Worm (Caenorhabditis elegans) whole organism, L1 larva: ENCODE measurements around the gene prk-2.
A peak's percentile ranks its signal among the peaks of the same experiment; 100 is the strongest.

ENCODE experiments used
- C16A3.4 ChIP-seq: fragments of 150-350 bp; optimal IDR thresholded peaks from 2 replicates; lab custom pipeline; 2014; ENCODE audit warnings: missing biosample characterization, missing genetic modification characterization
- F16B12.6 ChIP-seq: fragments of 150-350 bp; optimal IDR thresholded peaks from 2 replicates; lab custom pipeline; 2014; ENCODE audit warnings: missing biosample characterization, missing genetic modification characterization
- aha-1 ChIP-seq: fragments of 150-350 bp; optimal IDR thresholded peaks from 2 replicates; lab custom pipeline; 2014; ENCODE audit warnings: missing biosample characterization, missing genetic modification characterization
- aly-2 ChIP-seq: fragments of 150-350 bp; optimal IDR thresholded peaks from 2 replicates; lab custom pipeline; 2014; ENCODE audit warnings: missing biosample characterization, missing genetic modification characterization
- ama-1 ChIP-seq: fragments of 150-350 bp; optimal IDR thresholded peaks from 2 replicates; lab custom pipeline; 2014
- ceh-63 ChIP-seq: fragments of 200-800 bp; sonication (Bioruptor generic); optimal IDR thresholded peaks from 2 replicates; lab custom pipeline; 2018; ENCODE audit warnings: mild to moderate bottlenecking, missing genetic modification characterization, missing compliant biosample characterization
- ceh-8 ChIP-seq: fragments of 200-800 bp; sonication (Bioruptor generic); optimal IDR thresholded peaks from 2 replicates; lab custom pipeline; 2018; ENCODE audit warnings: mild to moderate bottlenecking, missing genetic modification characterization, moderate library complexity, missing compliant biosample characterization
- ceh-82 ChIP-seq, 3 experiments: fragments of 150-350 bp in 1 of 3; sonication (generic microtip) in 2 of 3; optimal IDR thresholded peaks; 2 replicates each; lab custom pipeline; 2014 to 2017; ENCODE audit warnings: missing biosample characterization in 3 of 3, missing genetic modification characterization in 3 of 3
- ceh-90 ChIP-seq: sonication (generic microtip); optimal IDR thresholded peaks from 2 replicates; lab custom pipeline; 2016; ENCODE audit warnings: missing genetic modification characterization, missing compliant biosample characterization
- dpl-1 ChIP-seq, 3 experiments: fragments of 150-350 bp in 2 of 3; sonication (generic microtip) in 1 of 3; optimal IDR thresholded peaks; 2 replicates each; lab custom pipeline; 2014 to 2017; ENCODE audit warnings: missing biosample characterization in 3 of 3, missing genetic modification characterization in 3 of 3, missing genetic modification reagents in 3 of 3
- efl-1 ChIP-seq, 4 experiments: fragments of 150-350 bp; optimal IDR thresholded peaks in 3 of 4; peaks in 1 of 4; 1 replicate in 1 of 4; 2 replicates in 3 of 4; lab custom pipeline; 2014; ENCODE audit warnings: missing biosample characterization in 2 of 4, missing genetic modification characterization in 2 of 4, missing genetic modification reagents in 2 of 4
- egl-13 ChIP-seq: sonication (generic microtip); optimal IDR thresholded peaks from 2 replicates; lab custom pipeline; 2016; ENCODE audit warnings: missing genotype, missing genetic modification reagents, missing genetic modification characterization, missing compliant biosample characterization
- fkh-4 ChIP-seq: sonication (generic microtip); optimal IDR thresholded peaks from 2 replicates; lab custom pipeline; 2016; ENCODE audit warnings: missing compliant biosample characterization, missing genetic modification characterization, borderline replicate concordance
- fkh-8 ChIP-seq: sonication (generic microtip); optimal IDR thresholded peaks from 2 replicates; lab custom pipeline; 2016; ENCODE audit warnings: mild to moderate bottlenecking, missing genetic modification characterization, missing compliant biosample characterization
- fos-1 ChIP-seq: fragments of 150-350 bp; optimal IDR thresholded peaks from 2 replicates; lab custom pipeline; 2014; ENCODE audit warnings: missing biosample characterization, missing genetic modification characterization
- grh-1 ChIP-seq: fragments of 200-800 bp; sonication (Bioruptor generic); IDR thresholded peaks from 2 replicates; pipeline ENCODE4 v1.3.6; 2022; ENCODE audit warnings: missing genetic modification reagents, missing genetic modification characterization, missing compliant biosample characterization
- hlh-17 ChIP-seq: fragments of 200-800 bp; sonication (Bioruptor generic); optimal IDR thresholded peaks from 2 replicates; lab custom pipeline; 2018; ENCODE audit warnings: missing genetic modification characterization, mild to moderate bottlenecking, missing compliant biosample characterization, moderate library complexity, borderline replicate concordance
- hpl-2 ChIP-seq: fragments of 150-350 bp; optimal IDR thresholded peaks from 2 replicates; lab custom pipeline; 2014; ENCODE audit warnings: missing biosample characterization, missing genetic modification reagents, missing genetic modification characterization
- irx-1 ChIP-seq: sonication (generic microtip); optimal IDR thresholded peaks from 2 replicates; lab custom pipeline; 2016; ENCODE audit warnings: missing genetic modification characterization, missing compliant biosample characterization
- isw-1 ChIP-seq: fragments of 200-800 bp; sonication (Bioruptor generic); IDR thresholded peaks from 2 replicates; pipeline ENCODE4 v1.3.6; 2022; ENCODE audit warnings: missing genetic modification characterization, missing compliant biosample characterization
- jun-1 ChIP-seq: fragments of 150-350 bp; optimal IDR thresholded peaks from 2 replicates; lab custom pipeline; 2014; ENCODE audit warnings: missing biosample characterization, missing genetic modification reagents, missing genetic modification characterization
- lin-35 ChIP-seq, 2 experiments: fragments of 150-350 bp; optimal IDR thresholded peaks; 2 replicates each; lab custom pipeline; 2014; ENCODE audit warnings: missing biosample characterization in 2 of 2, missing genetic modification characterization in 2 of 2, missing genetic modification reagents in 2 of 2
- lsy-2 ChIP-seq, 2 experiments: fragments of 150-350 bp; optimal IDR thresholded peaks; 2 replicates each; lab custom pipeline; 2014; ENCODE audit warnings: missing biosample characterization in 2 of 2, missing genetic modification characterization in 2 of 2
- nhr-11 ChIP-seq: fragments of 150-350 bp; optimal IDR thresholded peaks from 2 replicates; lab custom pipeline; 2014; ENCODE audit warnings: missing biosample characterization, missing genetic modification characterization
- nhr-12 ChIP-seq: sonication (generic microtip); optimal IDR thresholded peaks from 2 replicates; lab custom pipeline; 2017; ENCODE audit warnings: missing biosample characterization, missing genetic modification characterization
- nhr-19 ChIP-seq: fragments of 200-800 bp; sonication (Bioruptor generic); conservative IDR thresholded peaks from 2 replicates; pipeline ENCODE4 v1.3.6; 2022; ENCODE audit warnings: missing genetic modification characterization, missing compliant biosample characterization
- nhr-85 ChIP-seq: sonication (generic microtip); peaks from one replicate; lab custom pipeline; 2016; ENCODE audit warnings: missing genetic modification characterization, inconsistent platforms, missing compliant biosample characterization
- pax-3 ChIP-seq: fragments of 200-800 bp; sonication (Bioruptor generic); optimal IDR thresholded peaks from 2 replicates; lab custom pipeline; 2018; ENCODE audit warnings: mild to moderate bottlenecking, missing genetic modification characterization, moderate library complexity, missing compliant biosample characterization
- skn-1 ChIP-seq: fragments of 150-350 bp; optimal IDR thresholded peaks from 2 replicates; lab custom pipeline; 2014; ENCODE audit warnings: missing biosample characterization, missing genetic modification characterization
- snu-23 ChIP-seq: sonication (generic microtip); optimal IDR thresholded peaks from 2 replicates; lab custom pipeline; 2016; ENCODE audit warnings: missing genetic modification characterization, missing compliant biosample characterization
- tbx-2 ChIP-seq: sonication (generic microtip); optimal IDR thresholded peaks from 2 replicates; lab custom pipeline; 2016; ENCODE audit warnings: missing genetic modification characterization, missing compliant biosample characterization
- unc-30 ChIP-seq: sonication (generic microtip); optimal IDR thresholded peaks from 2 replicates; lab custom pipeline; 2017; ENCODE audit warnings: missing biosample characterization, missing genetic modification characterization
- unc-86 ChIP-seq: sonication (generic microtip); optimal IDR thresholded peaks from 2 replicates; lab custom pipeline; 2016; ENCODE audit warnings: missing genetic modification characterization, missing compliant biosample characterization
- vab-15 ChIP-seq: sonication (generic microtip); optimal IDR thresholded peaks from 2 replicates; lab custom pipeline; 2017; ENCODE audit warnings: missing genotype, mild to moderate bottlenecking, missing genetic modification characterization, missing compliant biosample characterization
- xbp-1 ChIP-seq: sonication (generic microtip); optimal IDR thresholded peaks from 2 replicates; lab custom pipeline; 2016; ENCODE audit warnings: missing genetic modification characterization, missing compliant biosample characterization
- zag-1 ChIP-seq: fragments of 150-350 bp; optimal IDR thresholded peaks from 2 replicates; lab custom pipeline; 2014; ENCODE audit warnings: missing biosample characterization, missing genetic modification characterization
- ztf-4 ChIP-seq: fragments of 150-350 bp; optimal IDR thresholded peaks from 2 replicates; lab custom pipeline; 2014; ENCODE audit warnings: missing biosample characterization, missing genetic modification characterization

The prk-2 gene

ce11 chrIII:3323906-3324305, 46.1 kb downstream of the prk-2 start (continued):
- TF ChIP-seq C16A3.4 (tag; lab: Kevin White, UChicago) (peak; percentile 40), nhr-12 (tag; lab: Kevin White, UChicago) (no peak), nhr-11 (tag; lab: Kevin White, UChicago) (no peak), fkh-8 (tag; lab: Kevin White, UChicago) (peak; percentile 33), nhr-19 (GFP tag; lab: Robert Waterston, UW) (peak; percentile 64), hpl-2 (GFP tag; lab: Kevin White, UChicago) (no peak), hlh-17 (GFP tag; lab: Kevin White, UChicago) (no peak), efl-1 (optimal IDR thresholded peaks at IDR 0.05; lab: Kevin White, UChicago) (peak; percentile 79 to 83), efl-1 (GFP tag; optimal IDR thresholded peaks at IDR 0.05 in 1 of 2; lab: Kevin White, UChicago) (peak; percentile 79 to 96), ceh-8 (GFP tag; lab: Kevin White, UChicago) (no peak), zag-1 (tag; lab: Kevin White, UChicago) (no peak)

ce11 chrIII:3322317-3323010, 47.5 kb downstream of the prk-2 start, which contains the start of gene phf-15:
phf-15 (plus strand) TSS chrIII:3322853.
- TF ChIP-seq egl-13 (tag; lab: Kevin White, UChicago), result no peak
- peak; percentile 16 for TF ChIP-seq vab-15 (tag; lab: Kevin White, UChicago)
- TF ChIP-seq fkh-8 (tag; lab: Kevin White, UChicago), result peak; percentile 55
- TF ChIP-seq aly-2 (tag; lab: Kevin White, UChicago), result no peak
- TF ChIP-seq xbp-1 (tag; lab: Kevin White, UChicago), result peak; percentile 34
- TF ChIP-seq isw-1 (GFP tag; lab: Robert Waterston, UW), result peak; percentile 29; the same call in 1 of the 2 replicates
- peak; percentile 81 for TF ChIP-seq ceh-90 (tag; lab: Kevin White, UChicago)
- no peak for TF ChIP-seq unc-30 (tag; lab: Kevin White, UChicago)
- TF ChIP-seq efl-1 (optimal IDR thresholded peaks at IDR 0.05; lab: Kevin White, UChicago), result peak; percentile 20 to 27
- TF ChIP-seq efl-1 (GFP tag; optimal IDR thresholded peaks at IDR 0.05 in 1 of 2; lab: Kevin White, UChicago), result peak; percentile 6 to 89
- TF ChIP-seq lin-35 (GFP tag; optimal IDR thresholded peaks at IDR 0.05; lab: Kevin White, UChicago), result peak; percentile 13 to 14
- TF ChIP-seq nhr-85, result peak; percentile 72
- no peak for TF ChIP-seq ama-1 (lab: Kevin White, UChicago)
- peak; percentile 13 for TF ChIP-seq snu-23 (GFP tag; lab: Kevin White, UChicago)
- peak; percentile 27 for TF ChIP-seq pax-3
- peak; percentile 58 for TF ChIP-seq irx-1 (tag; lab: Kevin White, UChicago)
- peak; percentile 31 for TF ChIP-seq tbx-2
- TF ChIP-seq ceh-63 (GFP tag; lab: Kevin White, UChicago), result no peak
- TF ChIP-seq fkh-4 (tag; lab: Kevin White, UChicago), result peak; percentile 60
- no peak for TF ChIP-seq unc-86 (tag; lab: Kevin White, UChicago)
- peak; percentile 12 for TF ChIP-seq skn-1 (tag; lab: Kevin White, UChicago)
- peak in 1 of 2 experiments; percentile 39 for TF ChIP-seq lsy-2 (tag; optimal IDR thresholded peaks at IDR 0.05; lab: Kevin White, UChicago)
- TF ChIP-seq jun-1 (tag; lab: Kevin White, UChicago), result no peak
- TF ChIP-seq grh-1 (GFP tag; lab: Robert Waterston, UW), result no peak
- peak; percentile 38 for TF ChIP-seq F16B12.6 (tag; lab: Kevin White, UChicago)
- TF ChIP-seq ztf-4, result no peak
- TF ChIP-seq dpl-1 (GFP tag; optimal IDR thresholded peaks at IDR 0.05; lab: Kevin White, UChicago), result peak in 2 of 3 experiments; percentile 1 to 23
- TF ChIP-seq ceh-82 (tag; optimal IDR thresholded peaks at IDR 0.05; lab: Kevin White, UChicago), result peak in 1 of 3 experiments; percentile 12

- TF ChIP-seq ztf-4 (no peak), fos-1 (tag; lab: Kevin White, UChicago) (no peak), aha-1 (tag; lab: Kevin White, UChicago) (no peak)
- TF ChIP-seq, all 84 proteins: peak for 0
These were observed 48.9 kb downstream of the prk-2 start, which contains the start of gene Y53G8AR.9 for ce11 chrIII:3321145-3321544. Y53G8AR.9 (minus strand) TSS chrIII:3321245.
